Fruit fly (Drosophila melanogaster): ENCODE measurements around the gene CG11889.
A peak's percentile ranks its signal among the peaks of the same experiment; 100 is the strongest.

Gene CG11889

dm6 chr3R:25281165-25281564 is 11.2 kb downstream of the CG11889 start, which contains the start of gene CG11892 (continued):
- TF ChIP-seq H2.0 (GFP tag; IDR thresholded peaks at IDR 0.05) (no peak), CG5180 (GFP tag; optimal IDR thresholded peaks at IDR 0.05) (peak; percentile 33), fu2 (GFP tag; optimal IDR thresholded peaks at IDR 0.05) (no peak), gt (GFP tag; IDR thresholded peaks at IDR 0.05) (no peak), CG34422 (GFP tag; IDR thresholded peaks at IDR 0.05) (no peak), CG11696 (GFP tag; IDR thresholded peaks at IDR 0.05) (no peak), knrl (GFP tag; IDR thresholded peaks at IDR 0.05; ENCODE audit: partially characterized antibody) (no peak), klu (GFP tag; IDR thresholded peaks at IDR 0.05) (no peak), Antp (GFP tag; optimal IDR thresholded peaks at IDR 0.05) (no peak), CG7372 (GFP tag; IDR thresholded peaks at IDR 0.05) (no peak), caup (GFP tag; optimal IDR thresholded peaks at IDR 0.05; ENCODE audit: severe bottlenecking) (peak; percentile 58), CG17186 (GFP tag; optimal IDR thresholded peaks at IDR 0.05) (no peak), CG2199 (GFP tag; IDR thresholded peaks at IDR 0.05) (no peak), fd64A (GFP tag; optimal IDR thresholded peaks at IDR 0.05) (peak; percentile 19), ind (GFP tag; optimal IDR thresholded peaks at IDR 0.05) (no peak), CG7556 (GFP tag; optimal IDR thresholded peaks at IDR 0.05) (no peak), org-1 (GFP tag; optimal IDR thresholded peaks at IDR 0.05) (peak; percentile 21), CG18599 (GFP tag; optimal IDR thresholded peaks at IDR 0.05) (peak; percentile 75), sob (GFP tag; IDR thresholded peaks at IDR 0.05) (no peak; the same call in 1 of the 2 replicates), lbe (GFP tag; optimal IDR thresholded peaks at IDR 0.05) (no peak), CG10959 (GFP tag; IDR thresholded peaks at IDR 0.05) (no peak), rib (GFP tag; IDR thresholded peaks at IDR 0.05) (no peak), Pdp1 (GFP tag; optimal IDR thresholded peaks at IDR 0.05) (no peak), CG18764 (GFP tag; optimal IDR thresholded peaks at IDR 0.05) (no peak), CG10147 (GFP tag; optimal IDR thresholded peaks at IDR 0.05) (peak; percentile 27), mam (GFP tag; optimal IDR thresholded peaks at IDR 0.05) (no peak), Sry-β (GFP tag; optimal IDR thresholded peaks at IDR 0.05) (no peak), ash1 (GFP tag; optimal IDR thresholded peaks at IDR 0.05) (peak; percentile 45), chinmo (GFP tag; IDR thresholded peaks at IDR 0.05; ENCODE audit: partially characterized antibody) (no peak), D19B (GFP tag; optimal IDR thresholded peaks at IDR 0.05) (no peak), chm (GFP tag; IDR thresholded peaks at IDR 0.05) (no peak), CG33213 (GFP tag; optimal IDR thresholded peaks at IDR 0.05) (no peak), odd (GFP tag; optimal IDR thresholded peaks at IDR 0.05) (peak; percentile 66), fd96Cb (tag; optimal IDR thresholded peaks at IDR 0.05) (no peak), danr (GFP tag; IDR thresholded peaks at IDR 0.05) (no peak), CG3726 (GFP tag; IDR thresholded peaks at IDR 0.05) (no peak), CG8359 (GFP tag; optimal IDR thresholded peaks at IDR 0.05; ENCODE audit: borderline replicate concordance) (peak; percentile 6), CG15514 (GFP tag; optimal IDR thresholded peaks at IDR 0.05) (peak; percentile 53), CG1792 (GFP tag; optimal IDR thresholded peaks at IDR 0.05) (no peak), tup (GFP tag; optimal IDR thresholded peaks at IDR 0.05) (no peak), toy (GFP tag; IDR thresholded peaks at IDR 0.05) (no peak), CG11456 (GFP tag; IDR thresholded peaks at IDR 0.05) (no peak), Camta (GFP tag; optimal IDR thresholded peaks at IDR 0.05) (no peak), Dref (GFP tag; IDR thresholded peaks at IDR 0.05) (no peak), CG4282 (GFP tag; optimal IDR thresholded peaks at IDR 0.05) (no peak), CG6254 (GFP tag; optimal IDR thresholded peaks at IDR 0.05) (no peak), Tbp (GFP tag; optimal IDR thresholded peaks at IDR 0.05) (no peak), CG14860 (GFP tag; IDR thresholded peaks at IDR 0.05; ENCODE audit: partially characterized antibody) (no peak), CG43689 (GFP tag; IDR thresholded peaks at IDR 0.05) (no peak), Dad (GFP tag; optimal IDR thresholded peaks at IDR 0.05) (no peak), ap (GFP tag; IDR thresholded peaks at IDR 0.05) (no peak), CG15073 (GFP tag; optimal IDR thresholded peaks at IDR 0.05) (no peak)
